Fruit fly (Drosophila melanogaster): ENCODE measurements around the gene PolZ2.

PolZ2 gene

dm6 chr3R:5624115-5624878 lies 35.6 kb downstream of the PolZ2 start, which contains the start of the genes Dph4, Spec2 and RpL13A (continued):
- peak; percentile 87 for TF ChIP-seq CG31365 (tag; optimal IDR thresholded peaks at IDR 0.05)
- TF ChIP-seq zfh1 (GFP tag; IDR thresholded peaks at IDR 0.05), result no peak
- TF ChIP-seq CG9797 (GFP tag; optimal IDR thresholded peaks at IDR 0.05), result peak; percentile 98
- TF ChIP-seq oc (tag; optimal IDR thresholded peaks at IDR 0.05), result peak; percentile 80
- TF ChIP-seq CG4282 (GFP tag; optimal IDR thresholded peaks at IDR 0.05), result peak; percentile 86
- no peak for TF ChIP-seq Atf6 (GFP tag; IDR thresholded peaks at IDR 0.05)
- TF ChIP-seq unc-4 (GFP tag; IDR thresholded peaks at IDR 0.05; ENCODE audit: partially characterized antibody), result no peak
- peak; percentile 82 for TF ChIP-seq CG13894 (tag; optimal IDR thresholded peaks at IDR 0.05)
- TF ChIP-seq rib (GFP tag; IDR thresholded peaks at IDR 0.05), result no peak
- no peak for TF ChIP-seq aop (GFP tag; IDR thresholded peaks at IDR 0.05)
- peak; percentile 95 for TF ChIP-seq CG17186 (GFP tag; optimal IDR thresholded peaks at IDR 0.05)
- TF ChIP-seq CG6272 (GFP tag; IDR thresholded peaks at IDR 0.05), result peak; percentile 49; the same call in 1 of the 2 replicates
- TF ChIP-seq GATAe (GFP tag; conservative IDR thresholded peaks at IDR 0.05), result no peak
- peak; percentile 88 for TF ChIP-seq CG1792 (GFP tag; optimal IDR thresholded peaks at IDR 0.05)
- peak; percentile 86 for TF ChIP-seq Myb (GFP tag; optimal IDR thresholded peaks at IDR 0.05)
- peak; percentile 86 for TF ChIP-seq CG5245 (GFP tag; optimal IDR thresholded peaks at IDR 0.05)
- TF ChIP-seq ham (GFP tag; IDR thresholded peaks at IDR 0.05), result no peak
- peak; percentile 97 for TF ChIP-seq Lhr (GFP tag; optimal IDR thresholded peaks at IDR 0.05)
- no peak for TF ChIP-seq Aef1 (GFP tag; IDR thresholded peaks at IDR 0.05)
- TF ChIP-seq YL-1 (GFP tag; optimal IDR thresholded peaks at IDR 0.05), result peak; percentile 99
- peak; percentile 86 for TF ChIP-seq Six4 (GFP tag; optimal IDR thresholded peaks at IDR 0.05)
- TF ChIP-seq org-1 (GFP tag; optimal IDR thresholded peaks at IDR 0.05), result peak; percentile 92
- TF ChIP-seq Poxn (GFP tag; IDR thresholded peaks at IDR 0.05), result no peak
- TF ChIP-seq chif (GFP tag; optimal IDR thresholded peaks at IDR 0.05), result peak; percentile 77 to 94
- TF ChIP-seq gro (GFP tag; optimal IDR thresholded peaks at IDR 0.05), result peak; percentile 91
- TF ChIP-seq Bteb2 (GFP tag; optimal IDR thresholded peaks at IDR 0.05), result peak; percentile 92
- TF ChIP-seq CG3995 (GFP tag; optimal IDR thresholded peaks at IDR 0.05), result peak; percentile 83
- TF ChIP-seq CG14710 (tag; optimal IDR thresholded peaks at IDR 0.05), result peak; percentile 95
- no peak for TF ChIP-seq sna (GFP tag; IDR thresholded peaks at IDR 0.05; ENCODE audit: partially characterized antibody)
- TF ChIP-seq sens-2 (GFP tag; IDR thresholded peaks at IDR 0.05), result no peak
- TF ChIP-seq Ets65A (GFP tag), result peak; percentile 98
- peak; percentile 88 for TF ChIP-seq slou (GFP tag; optimal IDR thresholded peaks at IDR 0.05)
- TF ChIP-seq ab (GFP tag; optimal IDR thresholded peaks at IDR 0.05), result peak; percentile 16
- peak; percentile 92 for TF ChIP-seq Max (GFP tag; optimal IDR thresholded peaks at IDR 0.05)
- TF ChIP-seq br (optimal IDR thresholded peaks at IDR 0.05), result no peak
- TF ChIP-seq cas (GFP tag; IDR thresholded peaks at IDR 0.05), result no peak
- no peak for TF ChIP-seq ase (GFP tag; IDR thresholded peaks at IDR 0.05)
- no peak for TF ChIP-seq bowl (GFP tag; IDR thresholded peaks at IDR 0.05)
- TF ChIP-seq CG18011 (GFP tag; optimal IDR thresholded peaks at IDR 0.05), result peak; percentile 87
- TF ChIP-seq en (GFP tag; optimal IDR thresholded peaks at IDR 0.05), result peak; percentile 92
- no peak for TF ChIP-seq Drgx (GFP tag; IDR thresholded peaks at IDR 0.05)
- TF ChIP-seq CG7271 (tag; optimal IDR thresholded peaks at IDR 0.05), result peak; percentile 97
- no peak for TF ChIP-seq seq (GFP tag; IDR thresholded peaks at IDR 0.05)
- TF ChIP-seq lov (optimal IDR thresholded peaks at IDR 0.05), result no peak
- no peak for TF ChIP-seq lov (GFP tag; IDR thresholded peaks at IDR 0.05)
- peak; percentile 72 for TF ChIP-seq gem (tag; optimal IDR thresholded peaks at IDR 0.05)
- no peak for TF ChIP-seq Lim3 (GFP tag; IDR thresholded peaks at IDR 0.05)
- peak; percentile 69 for TF ChIP-seq Deaf1 (tag; optimal IDR thresholded peaks at IDR 0.05)
- TF ChIP-seq CG5180 (GFP tag; optimal IDR thresholded peaks at IDR 0.05), result peak; percentile 82
- TF ChIP-seq CG10209 (GFP tag; optimal IDR thresholded peaks at IDR 0.05), result peak; percentile 94
- TF ChIP-seq Vsx1 (GFP tag; optimal IDR thresholded peaks at IDR 0.05), result peak; percentile 92

Data from whole organism, embryonic.